2 worm cellular contexts compared by ENCODE assay signal in the genomic region with DNA sequence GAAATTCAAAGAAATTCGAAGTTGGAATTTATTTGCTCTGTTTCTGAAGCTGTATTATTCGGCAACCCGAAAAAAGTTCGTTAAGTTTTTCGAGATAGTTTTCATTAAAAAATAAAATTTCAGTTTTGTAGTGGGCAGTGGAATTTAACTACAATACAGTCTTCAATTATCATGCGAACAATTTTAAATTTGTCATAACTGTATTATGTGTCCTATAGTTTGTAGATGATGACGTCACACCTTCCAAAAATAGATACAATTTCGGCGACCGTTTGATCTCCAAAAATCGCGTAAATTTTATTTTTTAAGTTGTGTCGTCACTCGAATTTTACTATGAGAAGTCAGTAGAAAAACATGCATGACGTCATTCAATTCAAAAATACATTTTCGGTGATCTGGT.
TF ChIP-seq lines count a peak whose summit lies in the region.

No protein-coding gene starts in this region.

TF ChIP-seq in whole organism, L4 larva, 104 proteins besides CTCF, POLR2A, EP300 and RAD21:
- no peak for TF ChIP-seq mdt-29 (GFP tag; IDR thresholded peaks at IDR 0.05; lab: Robert Waterston, UW)
- no peak for TF ChIP-seq mep-1 (tag; optimal IDR thresholded peaks at IDR 0.05; lab: Kevin White, UChicago)
- peak; percentile 51 for TF ChIP-seq nhr-28 (tag; optimal IDR thresholded peaks at IDR 0.05; lab: Kevin White, UChicago)
- TF ChIP-seq daf-19 (GFP tag; conservative IDR thresholded peaks at IDR 0.05; lab: Robert Waterston, UW), result no peak
- TF ChIP-seq aha-1 (tag; lab: Kevin White, UChicago), result peak; percentile 84
- TF ChIP-seq F37D6.2 (tag; optimal IDR thresholded peaks at IDR 0.05; lab: Kevin White, UChicago), result no peak

TF ChIP-seq in whole organism, mixed stage, embryonic, 35 proteins besides CTCF, POLR2A, EP300 and RAD21:
- TF ChIP-seq elt-1 (tag; optimal IDR thresholded peaks at IDR 0.05; lab: Kevin White, UChicago; ENCODE audit: borderline replicate concordance, insufficient read depth) (no peak), zip-8 (tag; optimal IDR thresholded peaks at IDR 0.05; lab: Kevin White, UChicago) (peak; percentile 81), ces-1 (GFP tag; optimal IDR thresholded peaks at IDR 0.05; lab: Kevin White, UChicago) (no peak), unc-62 (GFP tag; optimal IDR thresholded peaks at IDR 0.05; lab: Kevin White, UChicago) (no peak), lin-32 (GFP tag; optimal IDR thresholded peaks at IDR 0.05; lab: Kevin White, UChicago) (no peak), bed-3 (GFP tag; optimal IDR thresholded peaks at IDR 0.05; lab: Kevin White, UChicago) (no peak)

Comparison
In these comparisons a context has a peak if more than half of its experiments do, and no peak if none do; other contexts are left out.
1. Of the 12 proteins assayed by ChIP-seq in both whole organism, L4 larva and whole organism, mixed stage, embryonic: peak only in whole organism, L4 larva: nhr-28; only in whole organism, mixed stage, embryonic: none; in both: none; in neither: 11.